Fruit fly (Drosophila melanogaster) whole organism, embryonic: Measurements from ENCODE around the gene CG31344.

Source experiments
- Aef1 ChIP-seq: fragments of 200-800 bp; sonication (Bioruptor generic); IDR thresholded peaks from 3 replicates; pipeline ENCODE4 v1.3.6; 2022; ENCODE audit warnings: missing biosample characterization, missing genetic modification characterization
- B-H1 ChIP-seq: fragments of 200-800 bp; sonication (Bioruptor generic); IDR thresholded peaks from 3 replicates; pipeline ENCODE4 v1.3.6; 2022; ENCODE audit warnings: missing biosample characterization, missing genetic modification characterization
- Bteb2 ChIP-seq: fragments of 200-800 bp; sonication (Bioruptor generic); optimal IDR thresholded peaks from 2 replicates; lab custom pipeline; 2016; ENCODE audit warnings: missing biosample characterization, missing genetic modification characterization
- C15 ChIP-seq: fragments of 200-800 bp; sonication (Bioruptor generic); IDR thresholded peaks from 3 replicates; pipeline ENCODE4 v1.3.6; 2022; ENCODE audit warnings: missing biosample characterization, missing genetic modification characterization
- CG11504 ChIP-seq: fragments of 200-800 bp; sonication (Bioruptor generic); optimal IDR thresholded peaks from 3 replicates; lab custom pipeline; 2019; ENCODE audit warnings: missing biosample characterization, mild to moderate bottlenecking, missing genetic modification characterization, moderate library complexity
- CG12104 ChIP-seq: fragments of 200-800 bp; sonication (Bioruptor generic); optimal IDR thresholded peaks from 3 replicates; lab custom pipeline; 2016; ENCODE audit warnings: missing biosample characterization, missing genetic modification characterization
- CG12391 ChIP-seq: fragments of 200-800 bp; sonication (Bioruptor generic); optimal IDR thresholded peaks from 3 replicates; lab custom pipeline; 2018; ENCODE audit warnings: missing biosample characterization, mild to moderate bottlenecking, missing genetic modification characterization, moderate library complexity
- CG13775 ChIP-seq: fragments of 200-800 bp; sonication (Bioruptor generic); optimal IDR thresholded peaks from 3 replicates; lab custom pipeline; 2017; ENCODE audit warnings: missing biosample characterization, mild to moderate bottlenecking, missing genetic modification characterization
- CG14710 ChIP-seq: fragments of 200-800 bp; sonication (Bioruptor generic); optimal IDR thresholded peaks from 3 replicates; lab custom pipeline; 2019; ENCODE audit warnings: missing biosample characterization, mild to moderate bottlenecking, missing genetic modification characterization, moderate library complexity
- CG15601 ChIP-seq: fragments of 200-800 bp; sonication (Bioruptor generic); optimal IDR thresholded peaks from 3 replicates; lab custom pipeline; 2019; ENCODE audit warnings: missing biosample characterization, mild to moderate bottlenecking, missing genetic modification characterization, moderate library complexity
- CG16815 ChIP-seq: fragments of 200-800 bp; sonication (Bioruptor generic); optimal IDR thresholded peaks from 3 replicates; lab custom pipeline; 2017; ENCODE audit warnings: missing biosample characterization, mild to moderate bottlenecking, missing genetic modification characterization
- CG17361 ChIP-seq: fragments of 200-800 bp; sonication (Bioruptor generic); IDR thresholded peaks from 3 replicates; pipeline ENCODE4 v1.3.6; 2022; ENCODE audit warnings: missing biosample characterization, missing genetic modification characterization
- CG17829 ChIP-seq: fragments of 200-800 bp; optimal IDR thresholded peaks from 2 replicates; lab custom pipeline; 2019; ENCODE audit warnings: missing biosample characterization, mild to moderate bottlenecking, missing genetic modification characterization, moderate library complexity
- CG2202 ChIP-seq: fragments of 200-800 bp; sonication (Bioruptor generic); optimal IDR thresholded peaks from 2 replicates; lab custom pipeline; 2018; ENCODE audit warnings: missing biosample characterization, mild to moderate bottlenecking, missing genetic modification characterization
- CG33213 ChIP-seq: fragments of 200-800 bp; sonication (Bioruptor generic); optimal IDR thresholded peaks from 3 replicates; lab custom pipeline; 2016; ENCODE audit warnings: missing biosample characterization, missing genetic modification characterization
- CG34376 ChIP-seq: fragments of 200-800 bp; sonication (Bioruptor generic); optimal IDR thresholded peaks from 2 replicates; lab custom pipeline; 2018; ENCODE audit warnings: missing biosample characterization, mild to moderate bottlenecking, missing genetic modification characterization
- CG4360 ChIP-seq: fragments of 200-800 bp; sonication (Bioruptor generic); IDR thresholded peaks from 2 replicates; pipeline ENCODE4 v1.3.6; 2022; ENCODE audit warnings: missing biosample characterization, missing genetic modification characterization
- CG7987 ChIP-seq: fragments of 200-800 bp; sonication (Bioruptor generic); optimal IDR thresholded peaks from 2 replicates; lab custom pipeline; 2018; ENCODE audit warnings: missing biosample characterization, mild to moderate bottlenecking, missing genetic modification characterization, moderate library complexity
- CG8388 ChIP-seq: fragments of 200-800 bp; sonication (Bioruptor generic); optimal IDR thresholded peaks from 2 replicates; lab custom pipeline; 2019; ENCODE audit warnings: missing biosample characterization, mild to moderate bottlenecking, missing genetic modification characterization, moderate library complexity
- CG9817 ChIP-seq: fragments of 200-800 bp; sonication (Bioruptor generic); optimal IDR thresholded peaks from 2 replicates; lab custom pipeline; 2018; ENCODE audit warnings: missing biosample characterization, mild to moderate bottlenecking, missing genetic modification characterization, moderate library complexity
- Dad ChIP-seq: fragments of 200-800 bp; sonication (Bioruptor generic); optimal IDR thresholded peaks from 3 replicates; lab custom pipeline; 2016; ENCODE audit warnings: missing biosample characterization, missing genetic modification characterization
- Eip74EF ChIP-seq, 2 experiments: fragments of 200-800 bp in 1 of 2; fragments of >200 bp in 1 of 2; sonication (Bioruptor generic) in 1 of 2; optimal IDR thresholded peaks; 2 replicates each; lab custom pipeline; 2017 to 2019; ENCODE audit warnings: missing biosample characterization in 2 of 2, missing genetic modification characterization in 2 of 2, mild to moderate bottlenecking in 1 of 2, moderate library complexity in 1 of 2
- HHEX ChIP-seq: fragments of 200-800 bp; sonication (Bioruptor generic); optimal IDR thresholded peaks from 3 replicates; lab custom pipeline; 2017; ENCODE audit warnings: missing biosample characterization, mild to moderate bottlenecking, missing genetic modification characterization, missing genetic modification reagents
- HLH3B ChIP-seq: fragments of 200-800 bp; sonication (Bioruptor generic); IDR thresholded peaks from 2 replicates; pipeline ENCODE4 v1.3.6; 2022; ENCODE audit warnings: missing biosample characterization, missing genetic modification characterization
- Hey ChIP-seq: fragments of 200-800 bp; sonication (Bioruptor generic); optimal IDR thresholded peaks from 3 replicates; lab custom pipeline; 2018; ENCODE audit warnings: missing biosample characterization, mild to moderate bottlenecking, missing genetic modification characterization
- Hr51 ChIP-seq, 2 experiments: fragments of 200-800 bp; sonication (Bioruptor generic); optimal IDR thresholded peaks; 2 replicates in 1 of 2; 3 replicates in 1 of 2; lab custom pipeline; 2016 to 2018; ENCODE audit warnings: missing biosample characterization in 2 of 2, missing genetic modification characterization in 2 of 2, mild to moderate bottlenecking in 1 of 2, moderate library complexity in 1 of 2
- Hsf ChIP-seq: fragments of 200-800 bp; sonication (Bioruptor generic); optimal IDR thresholded peaks from 3 replicates; lab custom pipeline; 2016; ENCODE audit warnings: missing biosample characterization, missing genetic modification characterization
- Lhr ChIP-seq: fragments of 200-800 bp; sonication (Bioruptor generic); optimal IDR thresholded peaks from 3 replicates; lab custom pipeline; 2017; ENCODE audit warnings: mild to moderate bottlenecking, missing biosample characterization, missing genetic modification reagents, missing genetic modification characterization
- Mad ChIP-seq: fragments of 200-800 bp; sonication (Bioruptor generic); optimal IDR thresholded peaks from 2 replicates; lab custom pipeline; 2016; ENCODE audit warnings: missing biosample characterization, missing genetic modification characterization
- NC2β ChIP-seq: fragments of 200-800 bp; sonication (Bioruptor generic); optimal IDR thresholded peaks from 2 replicates; lab custom pipeline; 2016; ENCODE audit warnings: missing biosample characterization, missing genetic modification characterization
- Ravus ChIP-seq: fragments of 200-800 bp; sonication (Bioruptor generic); IDR thresholded peaks from 2 replicates; pipeline ENCODE4 v1.3.6; 2022; ENCODE audit warnings: missing biosample characterization, missing genetic modification characterization
- Taf1 ChIP-seq: fragments of 200-800 bp; sonication (Bioruptor generic); IDR thresholded peaks from 2 replicates; pipeline ENCODE4 v1.3.6; 2022; ENCODE audit warnings: missing biosample characterization, missing genetic modification characterization
- Usf ChIP-seq: fragments of 200-800 bp; sonication (Bioruptor generic); optimal IDR thresholded peaks from 2 replicates; lab custom pipeline; 2017; ENCODE audit warnings: missing genotype, missing biosample characterization, missing genetic modification characterization
- YL-1 ChIP-seq: fragments of 200-800 bp; sonication (Bioruptor generic); optimal IDR thresholded peaks from 3 replicates; lab custom pipeline; 2017; ENCODE audit warnings: missing biosample characterization, mild to moderate bottlenecking, missing genetic modification characterization
- ac ChIP-seq: fragments of 200-800 bp; sonication (Bioruptor generic); optimal IDR thresholded peaks from 3 replicates; lab custom pipeline; 2017; ENCODE audit warnings: missing biosample characterization, mild to moderate bottlenecking, missing genetic modification characterization
- amos ChIP-seq: fragments of 200-800 bp; sonication (Bioruptor generic); IDR thresholded peaks from 2 replicates; pipeline ENCODE4 v1.3.6; 2022; ENCODE audit warnings: missing biosample characterization, missing genetic modification characterization; ENCODE audit not compliant: partially characterized antibody
- ap ChIP-seq: fragments of 200-800 bp; sonication (Bioruptor generic); IDR thresholded peaks from 2 replicates; pipeline ENCODE4 v1.3.6; 2022; ENCODE audit warnings: missing biosample characterization, missing genetic modification characterization
- bigmax ChIP-seq: fragments of 200-800 bp; sonication (Bioruptor generic); optimal IDR thresholded peaks from 2 replicates; lab custom pipeline; 2018; ENCODE audit warnings: missing biosample characterization, mild to moderate bottlenecking, missing genetic modification characterization
- fru ChIP-seq: fragments of >200 bp; optimal IDR thresholded peaks from 2 replicates; lab custom pipeline; 2017
- gsb ChIP-seq: fragments of 200-800 bp; sonication (Bioruptor generic); IDR thresholded peaks from 2 replicates; pipeline ENCODE4 v1.3.6; 2022; ENCODE audit warnings: missing biosample characterization, missing genetic modification characterization
- hbn ChIP-seq: fragments of 200-800 bp; sonication (Bioruptor generic); IDR thresholded peaks from 2 replicates; pipeline ENCODE4 v1.3.6; 2022; ENCODE audit warnings: missing biosample characterization, missing genetic modification characterization; ENCODE audit not compliant: partially characterized antibody
- kni ChIP-seq: fragments of 200-800 bp; sonication (Bioruptor generic); optimal IDR thresholded peaks from 3 replicates; lab custom pipeline; 2017; ENCODE audit warnings: mild to moderate bottlenecking, missing biosample characterization, missing genetic modification reagents, missing genetic modification characterization
- lola ChIP-seq, 3 experiments: fragments of >200 bp in 2 of 3; fragments of 200-800 bp in 1 of 3; sonication (Bioruptor generic) in 1 of 3; optimal IDR thresholded peaks; 2 replicates each; lab custom pipeline; 2017 to 2019; ENCODE audit warnings: missing biosample characterization in 3 of 3, missing genetic modification characterization in 3 of 3, mild to moderate bottlenecking in 1 of 3, moderate library complexity in 1 of 3
- sens-2 ChIP-seq: fragments of 200-800 bp; sonication (Bioruptor generic); IDR thresholded peaks from 2 replicates; pipeline ENCODE4 v1.3.6; 2022; ENCODE audit warnings: missing biosample characterization, missing genetic modification characterization
- sim ChIP-seq: fragments of 200-800 bp; sonication (Bioruptor generic); IDR thresholded peaks from 2 replicates; pipeline ENCODE4 v1.3.6; 2022; ENCODE audit warnings: missing biosample characterization, missing genetic modification characterization
- ssp ChIP-seq: fragments of 200-800 bp; sonication (Bioruptor generic); IDR thresholded peaks from 2 replicates; pipeline ENCODE4 v1.3.6; 2022; ENCODE audit warnings: missing biosample characterization, missing genetic modification characterization
- twi ChIP-seq: fragments of 200-800 bp; optimal IDR thresholded peaks from 2 replicates; lab custom pipeline; 2019; ENCODE audit warnings: missing biosample characterization, mild to moderate bottlenecking, missing genetic modification characterization, moderate library complexity
- zf30C ChIP-seq: fragments of 200-800 bp; sonication (Bioruptor generic); optimal IDR thresholded peaks from 3 replicates; lab custom pipeline; 2018; ENCODE audit warnings: missing biosample characterization, mild to moderate bottlenecking, missing genetic modification characterization

Gene CG31344

DNA sequence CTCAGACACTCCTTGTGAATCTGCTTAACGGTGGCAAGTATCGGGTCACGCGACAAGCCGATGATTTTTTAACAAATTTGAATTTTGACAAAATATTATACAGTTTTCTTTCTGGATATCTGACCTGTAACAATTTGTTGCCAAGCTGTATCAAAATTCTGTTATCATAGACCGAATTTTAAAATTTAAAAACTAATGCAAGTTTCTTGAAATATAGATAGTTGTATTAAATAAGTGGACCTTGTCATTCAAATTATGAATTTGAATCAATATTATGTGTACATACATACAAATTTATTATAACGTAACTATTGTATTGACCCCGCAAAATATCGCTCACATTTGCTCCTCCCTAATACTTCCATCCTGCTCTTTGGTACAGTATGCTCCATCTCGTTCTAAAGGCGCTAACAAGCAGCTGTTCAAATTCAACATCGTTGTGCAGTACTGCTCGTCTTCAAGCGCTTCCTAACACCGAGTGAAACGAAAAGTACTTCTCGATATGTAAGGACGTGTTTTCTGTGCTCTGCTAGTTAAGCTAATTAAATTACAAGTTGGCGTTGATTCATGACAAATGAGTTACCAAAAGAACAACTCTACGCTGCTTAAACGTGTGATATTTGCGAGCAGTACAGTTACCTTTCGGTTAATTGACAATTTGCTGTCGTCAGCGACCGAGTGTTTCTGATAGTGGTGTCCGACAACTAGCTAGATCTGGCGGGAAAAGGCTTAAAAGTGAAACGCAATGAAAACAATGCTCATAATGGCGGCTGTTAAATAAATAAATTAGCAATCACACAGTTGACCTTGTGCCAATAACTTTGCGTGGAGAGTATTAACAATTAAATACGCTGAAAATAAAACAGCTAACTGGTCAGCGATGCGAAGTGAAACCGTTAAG, 28.7 kb downstream of the CG31344 start, which contains the start of the genes Kpc1 and CG42542 (continued):
- TF ChIP-seq amos (GFP tag; lab: Robert Waterston, UW) (peak; percentile 89), Aef1 (GFP tag; lab: Robert Waterston, UW) (no peak), ap (no peak), Taf1 (0 out of 2 replicates have a peak, but pooled peaks have one; percentile 24), C15 (GFP tag; lab: Robert Waterston, UW) (no peak), lola (GFP tag; optimal IDR thresholded peaks at IDR 0.05; lab: Kevin White, UChicago) (peak in 1 of 3 experiments; percentile 81), ssp (GFP tag; lab: Robert Waterston, UW) (no peak), NC2β (peak; percentile 41), YL-1 (GFP tag; lab: Kevin White, UChicago) (peak; percentile 63), Eip74EF (GFP tag; optimal IDR thresholded peaks at IDR 0.05; lab: Kevin White, UChicago) (no peak), CG12391 (tag; lab: Kevin White, UChicago) (peak; percentile 85), gsb (GFP tag; lab: Robert Waterston, UW) (no peak), CG33213 (GFP tag; lab: Kevin White, UChicago) (peak; percentile 54), kni (GFP tag; lab: Kevin White, UChicago) (peak; percentile 39), CG34376 (peak; percentile 61), CG15601 (tag; lab: Kevin White, UChicago) (peak; percentile 37), twi (tag; lab: Kevin White, UChicago) (peak; percentile 48), Hey (tag; lab: Kevin White, UChicago) (no peak), CG4360 (GFP tag; lab: Robert Waterston, UW) (0 out of 2 replicates have a peak, but pooled peaks have one; percentile 16), CG17829 (tag; lab: Kevin White, UChicago) (peak; percentile 83), bigmax (GFP tag; lab: Kevin White, UChicago) (no peak), zf30C (GFP tag; lab: Kevin White, UChicago) (no peak), Mad (GFP tag; lab: Kevin White, UChicago) (peak; percentile 66), CG7987 (peak; percentile 54), CG13775 (GFP tag; lab: Kevin White, UChicago) (peak; percentile 81), HLH3B (peak; percentile 47; the same call in 1 of the 2 replicates), Hsf (GFP tag; lab: Kevin White, UChicago) (peak; percentile 87), sim (no peak), sens-2 (no peak; the same call in 1 of the 2 replicates), Dad (peak; percentile 50), Lhr (GFP tag; lab: Kevin White, UChicago) (peak; percentile 56), CG12104 (GFP tag; lab: Kevin White, UChicago) (peak; percentile 58), B-H1 (GFP tag; lab: Robert Waterston, UW) (no peak; the same call in 2 of the 3 replicates), CG11504 (tag; lab: Kevin White, UChicago) (no peak), ac (GFP tag; lab: Kevin White, UChicago) (no peak), hbn (peak; percentile 89), fru (lab: Kevin White, UChicago) (no peak), CG14710 (tag; lab: Kevin White, UChicago) (peak; percentile 80), Ravus (GFP tag; lab: Robert Waterston, UW) (no peak), Hr51 (GFP tag; optimal IDR thresholded peaks at IDR 0.05; lab: Kevin White, UChicago) (peak in 1 of 2 experiments; percentile 74), Bteb2 (GFP tag; lab: Kevin White, UChicago) (peak; percentile 71), CG8388 (GFP tag; lab: Kevin White, UChicago) (peak; percentile 49), CG16815 (peak; percentile 77), CG17361 (no peak; the same call in 1 of the 3 replicates), CG2202 (tag; lab: Kevin White, UChicago) (peak; percentile 26), Usf (GFP tag; lab: Kevin White, UChicago) (peak; percentile 31), HHEX (peak; percentile 6), CG9817 (tag; lab: Kevin White, UChicago) (peak; percentile 47)
